Worm (Caenorhabditis elegans) whole organism, young adult: ENCODE results near the gene F45F2.9.

ENCODE experiments used
- B0261.1 ChIP-seq: sonication (generic microtip); optimal IDR thresholded peaks from 2 replicates; lab custom pipeline; 2016; ENCODE audit warnings: mild to moderate bottlenecking, missing genetic modification characterization, moderate library complexity, missing compliant biosample characterization
- B0336.3 ChIP-seq: fragments of 200-800 bp; sonication (Bioruptor generic); IDR thresholded peaks from 2 replicates; pipeline ENCODE4 v1.3.6; 2022; ENCODE audit warnings: missing genetic modification characterization, missing compliant biosample characterization
- C06A6.2 ChIP-seq: fragments of 200-800 bp; sonication (Bioruptor generic); conservative IDR thresholded peaks from 2 replicates; pipeline ENCODE4 v1.3.6; 2022; ENCODE audit warnings: missing genetic modification characterization, missing compliant biosample characterization
- D2030.7 ChIP-seq: fragments of 200-800 bp; sonication (Bioruptor generic); IDR thresholded peaks from 2 replicates; pipeline ENCODE4 v1.3.6; 2022; ENCODE audit warnings: missing genetic modification reagents, missing genetic modification characterization, missing compliant biosample characterization
- F22D6.2 ChIP-seq: sonication (generic microtip); optimal IDR thresholded peaks from 2 replicates; lab custom pipeline; 2016; ENCODE audit warnings: mild to moderate bottlenecking, missing genetic modification characterization, missing compliant biosample characterization
- F39B2.1 ChIP-seq: fragments of 200-800 bp; sonication (Bioruptor generic); IDR thresholded peaks from 2 replicates; pipeline ENCODE4 v1.3.6; 2022; ENCODE audit warnings: missing genetic modification reagents, missing genetic modification characterization, missing compliant biosample characterization
- F57C9.4 ChIP-seq: sonication (generic microtip); optimal IDR thresholded peaks from 2 replicates; lab custom pipeline; 2017; ENCODE audit warnings: mild to moderate bottlenecking, missing genetic modification characterization, missing compliant biosample characterization
- K12H6.12 ChIP-seq: fragments of 200-800 bp; sonication (Bioruptor generic); optimal IDR thresholded peaks from 2 replicates; lab custom pipeline; 2018; ENCODE audit warnings: mild to moderate bottlenecking, missing genetic modification characterization, missing compliant biosample characterization
- Y79H2A.3 ChIP-seq: fragments of 200-800 bp; sonication (Bioruptor generic); conservative IDR thresholded peaks from 2 replicates; pipeline ENCODE4 v1.3.6; 2022; ENCODE audit warnings: missing genetic modification reagents, missing genetic modification characterization, missing compliant biosample characterization
- aptf-3 ChIP-seq: fragments of 200-800 bp; sonication (Bioruptor generic); IDR thresholded peaks from 2 replicates; pipeline ENCODE4 v1.3.6; 2022; ENCODE audit warnings: missing genetic modification characterization, missing compliant biosample characterization
- attf-3 ChIP-seq: fragments of 200-800 bp; sonication (Bioruptor generic); conservative IDR thresholded peaks from 2 replicates; pipeline ENCODE4 v1.3.6; 2022; ENCODE audit warnings: missing genetic modification reagents, missing genetic modification characterization, missing compliant biosample characterization
- attf-6 ChIP-seq: fragments of 200-800 bp; sonication (Bioruptor generic); IDR thresholded peaks from 2 replicates; pipeline ENCODE4 v1.3.6; 2022; ENCODE audit warnings: missing genetic modification reagents, missing genetic modification characterization, missing compliant biosample characterization
- ceh-100 ChIP-seq: fragments of 200-800 bp; sonication (Bioruptor generic); IDR thresholded peaks from 2 replicates; pipeline ENCODE4 v1.3.6; 2022; ENCODE audit warnings: missing genetic modification reagents, missing genetic modification characterization, missing compliant biosample characterization
- ceh-40 ChIP-seq: fragments of 200-800 bp; sonication (Bioruptor generic); IDR thresholded peaks from 2 replicates; pipeline ENCODE4 v1.3.6; 2022; ENCODE audit warnings: missing genetic modification characterization, missing compliant biosample characterization
- ceh-58 ChIP-seq: fragments of 200-800 bp; sonication (Bioruptor generic); IDR thresholded peaks from 2 replicates; pipeline ENCODE4 v1.3.6; 2022; ENCODE audit warnings: missing genetic modification characterization, missing compliant biosample characterization
- ceh-79 ChIP-seq: sonication (generic microtip); optimal IDR thresholded peaks from 2 replicates; lab custom pipeline; 2017; ENCODE audit warnings: mild to moderate bottlenecking, missing genetic modification characterization, missing compliant biosample characterization
- chd-7 ChIP-seq: sonication (generic microtip); optimal IDR thresholded peaks from 2 replicates; lab custom pipeline; 2016; ENCODE audit warnings: mild to moderate bottlenecking, missing genetic modification characterization, moderate library complexity, missing compliant biosample characterization
- efl-1 ChIP-seq: fragments of 150-350 bp; optimal IDR thresholded peaks from 2 replicates; lab custom pipeline; 2014; ENCODE audit warnings: missing biosample characterization, missing genetic modification reagents, missing genetic modification characterization
- him-1 ChIP-seq: sonication (generic microtip); optimal IDR thresholded peaks from 2 replicates; lab custom pipeline; 2016; ENCODE audit warnings: missing genotype, missing genetic modification reagents, missing genetic modification characterization, missing compliant biosample characterization
- hlh-12 ChIP-seq: sonication (generic microtip); optimal IDR thresholded peaks from 2 replicates; lab custom pipeline; 2016; ENCODE audit warnings: missing genetic modification characterization, missing compliant biosample characterization
- hmg-20 ChIP-seq: fragments of 200-800 bp; sonication (Bioruptor generic); IDR thresholded peaks from 2 replicates; pipeline ENCODE4 v1.3.6; 2022; ENCODE audit warnings: missing genetic modification reagents, missing genetic modification characterization, missing compliant biosample characterization
- lin-26 ChIP-seq: fragments of 200-800 bp; sonication (Bioruptor generic); IDR thresholded peaks from 2 replicates; pipeline ENCODE4 v1.3.6; 2022; ENCODE audit warnings: missing genetic modification reagents, missing genetic modification characterization, missing compliant biosample characterization
- lin-40 ChIP-seq: sonication (generic microtip); optimal IDR thresholded peaks from 2 replicates; lab custom pipeline; 2016; ENCODE audit warnings: missing genetic modification characterization, mild to moderate bottlenecking, missing compliant biosample characterization, missing genotype, missing genetic modification reagents
- lir-1 ChIP-seq: fragments of 200-800 bp; sonication (Bioruptor generic); conservative IDR thresholded peaks from 2 replicates; pipeline ENCODE4 v1.3.6; 2022; ENCODE audit warnings: missing genetic modification reagents, missing genetic modification characterization, missing compliant biosample characterization
- lsy-27 ChIP-seq: sonication (generic microtip); optimal IDR thresholded peaks from 2 replicates; lab custom pipeline; 2017; ENCODE audit warnings: missing genetic modification characterization, mild to moderate bottlenecking, missing compliant biosample characterization, antibody characterized with exemption, missing genotype, borderline replicate concordance; ENCODE audit not compliant: insufficient read depth
- madf-6 ChIP-seq: fragments of 200-800 bp; sonication (Bioruptor generic); IDR thresholded peaks from 2 replicates; pipeline ENCODE4 v1.3.6; 2022; ENCODE audit warnings: missing genetic modification reagents, missing genetic modification characterization, missing compliant biosample characterization
- madf-8 ChIP-seq: fragments of 200-800 bp; sonication (Bioruptor generic); conservative IDR thresholded peaks from 2 replicates; pipeline ENCODE4 v1.3.6; 2022; ENCODE audit warnings: missing genetic modification reagents, missing genetic modification characterization, missing compliant biosample characterization
- mel-28 ChIP-seq: sonication (generic microtip); optimal IDR thresholded peaks from 2 replicates; lab custom pipeline; 2016; ENCODE audit warnings: borderline replicate concordance, mild to moderate bottlenecking, missing genetic modification characterization, missing compliant biosample characterization
- mes-4 ChIP-seq: sonication (generic microtip); optimal IDR thresholded peaks from 2 replicates; lab custom pipeline; 2016; ENCODE audit warnings: missing genotype, missing genetic modification characterization, missing compliant biosample characterization
- mxl-1 ChIP-seq: sonication (generic microtip); optimal IDR thresholded peaks from 2 replicates; lab custom pipeline; 2016; ENCODE audit warnings: missing genetic modification characterization, missing compliant biosample characterization
- nfya-2 ChIP-seq: fragments of 200-800 bp; sonication (Bioruptor generic); IDR thresholded peaks from 2 replicates; pipeline ENCODE4 v1.3.6; 2022; ENCODE audit warnings: missing genetic modification reagents, missing genetic modification characterization, missing compliant biosample characterization
- nfyb-1 ChIP-seq: fragments of 200-800 bp; sonication (Bioruptor generic); IDR thresholded peaks from 2 replicates; pipeline ENCODE4 v1.3.6; 2022; ENCODE audit warnings: missing genetic modification reagents, missing genetic modification characterization, missing compliant biosample characterization
- nhr-27 ChIP-seq: fragments of 200-800 bp; sonication (Bioruptor generic); optimal IDR thresholded peaks from 2 replicates; lab custom pipeline; 2018; ENCODE audit warnings: mild to moderate bottlenecking, missing genetic modification characterization, moderate library complexity, missing compliant biosample characterization
- rpc-1 ChIP-seq, 2 experiments: fragments of 150-350 bp in 1 of 2; sonication (generic microtip) in 1 of 2; optimal IDR thresholded peaks; 2 replicates each; lab custom pipeline; 2014 to 2018; ENCODE audit warnings: missing biosample characterization in 1 of 2, missing genetic modification characterization in 1 of 2, missing genetic modification reagents in 1 of 2, missing genotype in 1 of 2
- sdz-38 ChIP-seq: sonication (generic microtip); optimal IDR thresholded peaks from 2 replicates; lab custom pipeline; 2016; ENCODE audit warnings: missing genotype, missing genetic modification characterization, missing compliant biosample characterization
- snpc-4 ChIP-seq, 5 experiments: fragments of 150-350 bp in 1 of 5; sonication (generic microtip) in 4 of 5; optimal IDR thresholded peaks; 2 replicates each; lab custom pipeline; 2014 to 2018; ENCODE audit warnings: missing genetic modification characterization in 5 of 5, missing biosample characterization in 3 of 5, antibody characterized with exemption in 2 of 5, mild to moderate bottlenecking in 2 of 5, missing compliant biosample characterization in 2 of 5, missing genotype in 2 of 5, moderate library complexity in 2 of 5, missing genetic modification reagents in 1 of 5
- sptf-2 ChIP-seq: fragments of 200-800 bp; sonication (Bioruptor generic); optimal IDR thresholded peaks from 2 replicates; lab custom pipeline; 2018; ENCODE audit warnings: mild to moderate bottlenecking, missing genetic modification characterization, missing compliant biosample characterization
- unc-130 ChIP-seq: sonication (generic microtip); optimal IDR thresholded peaks from 2 replicates; lab custom pipeline; 2016; ENCODE audit warnings: missing genetic modification reagents, missing genetic modification characterization, missing compliant biosample characterization
- unc-62 ChIP-seq: fragments of 150-350 bp; optimal IDR thresholded peaks from 2 replicates; lab custom pipeline; 2014; ENCODE audit warnings: missing biosample characterization, missing genetic modification reagents, missing genetic modification characterization
- zim-3 ChIP-seq: sonication (generic microtip); optimal IDR thresholded peaks from 2 replicates; lab custom pipeline; 2017; ENCODE audit warnings: mild to moderate bottlenecking, missing genetic modification characterization, moderate library complexity, missing compliant biosample characterization
- ztf-18 ChIP-seq: sonication (generic microtip); optimal IDR thresholded peaks from 2 replicates; lab custom pipeline; 2016; ENCODE audit warnings: missing genotype, mild to moderate bottlenecking, missing genetic modification characterization, missing compliant biosample characterization
- ztf-22 ChIP-seq: fragments of 200-800 bp; sonication (Bioruptor generic); optimal IDR thresholded peaks from 2 replicates; lab custom pipeline; 2018; ENCODE audit warnings: mild to moderate bottlenecking, missing genetic modification characterization, moderate library complexity, missing compliant biosample characterization
- ztf-26 ChIP-seq: sonication (generic microtip); optimal IDR thresholded peaks from 2 replicates; lab custom pipeline; 2017; ENCODE audit warnings: missing genetic modification characterization, missing compliant biosample characterization
- ztf-3 ChIP-seq: fragments of 200-800 bp; sonication (Bioruptor generic); optimal IDR thresholded peaks from 2 replicates; lab custom pipeline; 2018; ENCODE audit warnings: mild to moderate bottlenecking, missing genetic modification characterization, missing compliant biosample characterization

Gene F45F2.9

ce11 chrV:8494260-8494939, 18.9 kb downstream of the F45F2.9 start, which contains the start of gene pxn-1:
Gene pxn-1, plus strand, starts transcription at chrV:8494889.
- TF ChIP-seq efl-1 (GFP tag; lab: Kevin White, UChicago) (no peak), B0336.3 (GFP tag; lab: Robert Waterston, UW) (no peak), Y79H2A.3 (GFP tag; lab: Robert Waterston, UW) (no peak), ztf-22 (GFP tag; lab: Kevin White, UChicago) (no peak), mxl-1 (no peak), lir-1 (GFP tag; lab: Robert Waterston, UW) (no peak), lin-40 (tag; lab: Kevin White, UChicago) (no peak), C06A6.2 (GFP tag; lab: Robert Waterston, UW) (no peak), ztf-18 (no peak), zim-3 (no peak), ztf-3 (GFP tag; lab: Kevin White, UChicago) (no peak), mel-28 (tag; lab: Kevin White, UChicago) (no peak)

DNA sequence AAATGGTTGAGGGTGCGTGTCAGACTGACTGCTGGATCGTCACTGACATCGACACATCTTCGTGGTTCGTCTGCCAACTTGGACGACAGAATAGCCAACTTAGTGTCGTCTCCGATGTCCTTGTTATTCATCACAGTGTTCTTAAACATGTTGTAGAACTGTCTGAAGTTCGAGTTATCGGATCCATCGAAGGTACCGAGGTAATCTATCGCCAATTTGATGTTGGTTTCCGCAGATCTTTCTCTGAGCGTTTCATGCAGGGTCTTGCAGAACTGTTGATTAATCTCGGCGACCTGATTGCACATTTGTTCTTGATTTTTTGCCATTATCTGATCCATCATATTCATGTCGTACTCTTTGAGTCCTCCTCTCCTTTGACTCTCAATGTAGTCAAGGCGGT, 32.0 kb downstream of the F45F2.9 start:
- TF ChIP-seq hlh-12 (tag; lab: Kevin White, UChicago) (no peak), hmg-20 (GFP tag; lab: Robert Waterston, UW) (no peak), snpc-4 (GFP tag; optimal IDR thresholded peaks at IDR 0.05; lab: Kevin White, UChicago) (no peak), snpc-4 (tag; optimal IDR thresholded peaks at IDR 0.05; lab: Kevin White, UChicago) (no peak), ztf-26 (tag; lab: Kevin White, UChicago) (no peak), madf-8 (no peak), unc-130 (GFP tag; lab: Kevin White, UChicago) (no peak), ceh-40 (GFP tag; lab: Robert Waterston, UW) (no peak), mes-4 (tag; lab: Kevin White, UChicago) (no peak), D2030.7 (no peak), F22D6.2 (tag; lab: Kevin White, UChicago) (no peak), unc-62 (no peak), attf-3 (GFP tag; lab: Robert Waterston, UW) (no peak), ceh-79 (tag; lab: Kevin White, UChicago) (no peak), ceh-58 (GFP tag; lab: Robert Waterston, UW) (no peak), F57C9.4 (tag; lab: Kevin White, UChicago) (no peak), nhr-27 (no peak), K12H6.12 (tag; lab: Kevin White, UChicago) (no peak), chd-7 (no peak), him-1 (tag; lab: Kevin White, UChicago) (no peak)

ce11 chrV:8470906-8471305, 42.4 kb downstream of the F45F2.9 start, which contains the start of gene gplb-1:
Gene gplb-1, minus strand, starts transcription at chrV:8471242.
- TF ChIP-seq ceh-79 (tag; lab: Kevin White, UChicago): no peak
- no peak for TF ChIP-seq lin-26 (GFP tag; lab: Robert Waterston, UW)
- no peak for TF ChIP-seq nfya-2 (GFP tag; lab: Robert Waterston, UW)
- TF ChIP-seq rpc-1 (optimal IDR thresholded peaks at IDR 0.05; lab: Kevin White, UChicago): no peak
- no peak for TF ChIP-seq rpc-1 (tag; optimal IDR thresholded peaks at IDR 0.05; lab: Kevin White, UChicago)

ce11 chrV:8468740-8469139, 44.5 kb downstream of the F45F2.9 start, which contains the start of gene phf-30:
Gene phf-30, plus strand, starts transcription at chrV:8469040.
- TF ChIP-seq attf-6 (no peak), hmg-20 (GFP tag; lab: Robert Waterston, UW) (no peak), lin-26 (GFP tag; lab: Robert Waterston, UW) (no peak), madf-6 (no peak), B0261.1 (no peak), him-1 (tag; lab: Kevin White, UChicago) (no peak), sdz-38 (tag; lab: Kevin White, UChicago) (no peak), nfyb-1 (GFP tag; lab: Robert Waterston, UW) (no peak), K12H6.12 (tag; lab: Kevin White, UChicago) (no peak), aptf-3 (GFP tag; lab: Robert Waterston, UW) (no peak), lsy-27 (tag; lab: Kevin White, UChicago) (no peak), hlh-12 (tag; lab: Kevin White, UChicago) (no peak), sptf-2 (no peak), ceh-100 (no peak), F39B2.1 (GFP tag; lab: Robert Waterston, UW) (no peak)
